Fruit fly (Drosophila melanogaster): ENCODE results near the gene aay.

Gene aay

dm6 chr3L:9425838-9426237 lies 2.8 kb downstream of the aay start (continued):
- TF ChIP-seq Gug (GFP tag; IDR thresholded peaks at IDR 0.05) = no peak
- no peak for TF ChIP-seq Ets96B (tag; optimal IDR thresholded peaks at IDR 0.05)
- TF ChIP-seq CG6854 (GFP tag; optimal IDR thresholded peaks at IDR 0.05) = no peak
- no peak for TF ChIP-seq CG10631 (GFP tag; optimal IDR thresholded peaks at IDR 0.05)
- TF ChIP-seq svp (GFP tag) = peak; percentile 50

- peak; percentile 93 for TF ChIP-seq dsx (GFP tag; optimal IDR thresholded peaks at IDR 0.05; ENCODE audit: poor library complexity, severe bottlenecking)
- peak; percentile 99 for TF ChIP-seq CG3919 (GFP tag; optimal IDR thresholded peaks at IDR 0.05)
- TF ChIP-seq CG1621 (tag; optimal IDR thresholded peaks at IDR 0.05) = peak; percentile 97
- TF ChIP-seq CG32006 (GFP tag; optimal IDR thresholded peaks at IDR 0.05) = peak; percentile 99
- TF ChIP-seq Eip78C (GFP tag) = peak; percentile 99
- peak; percentile 100 for TF ChIP-seq CG31627 (GFP tag; optimal IDR thresholded peaks at IDR 0.05)
- peak; percentile 98 for TF ChIP-seq CG34406 (GFP tag; optimal IDR thresholded peaks at IDR 0.05)
- TF ChIP-seq Hr39 (GFP tag; optimal IDR thresholded peaks at IDR 0.05) = peak; percentile 100
- peak; percentile 94 for TF ChIP-seq CG8119 (GFP tag; IDR thresholded peaks at IDR 0.05)
- TF ChIP-seq CG15336 (GFP tag; IDR thresholded peaks at IDR 0.05) = peak; percentile 95
- TF ChIP-seq Smox (GFP tag; optimal IDR thresholded peaks at IDR 0.05) = peak; percentile 99
- TF ChIP-seq achi (GFP tag; optimal IDR thresholded peaks at IDR 0.05) = peak; percentile 97
- TF ChIP-seq Lpt (GFP tag; optimal IDR thresholded peaks at IDR 0.05) = peak; percentile 97
- TF ChIP-seq Hr38 (GFP tag; optimal IDR thresholded peaks at IDR 0.05) = peak; percentile 96
- peak; percentile 94 for TF ChIP-seq CG16779 (tag; optimal IDR thresholded peaks at IDR 0.05)
- TF ChIP-seq fkh (GFP tag; optimal IDR thresholded peaks at IDR 0.05) = peak; percentile 87
- TF ChIP-seq CG10669 (GFP tag; optimal IDR thresholded peaks at IDR 0.05) = peak; percentile 96
- peak; percentile 98 for TF ChIP-seq fd59A (GFP tag; optimal IDR thresholded peaks at IDR 0.05)
- peak; percentile 99 for TF ChIP-seq CG3032 (tag; optimal IDR thresholded peaks at IDR 0.05)
- TF ChIP-seq Sox15 (GFP tag; optimal IDR thresholded peaks at IDR 0.05) = peak; percentile 100
- peak; percentile 93 for TF ChIP-seq CG6808 (GFP tag; optimal IDR thresholded peaks at IDR 0.05)
- TF ChIP-seq pdm3 (GFP tag; optimal IDR thresholded peaks at IDR 0.05) = peak; percentile 99
- peak; percentile 98 for TF ChIP-seq CG8632 (GFP tag; optimal IDR thresholded peaks at IDR 0.05)
- TF ChIP-seq CG4318 (GFP tag; optimal IDR thresholded peaks at IDR 0.05) = peak; percentile 99
- TF ChIP-seq net (GFP tag; optimal IDR thresholded peaks at IDR 0.05) = peak; percentile 98
- peak; percentile 98 for TF ChIP-seq CG6792 (GFP tag; optimal IDR thresholded peaks at IDR 0.05)
- TF ChIP-seq Hr4 (GFP tag; optimal IDR thresholded peaks at IDR 0.05) = peak; percentile 99
- peak; percentile 83 to 96 for TF ChIP-seq ss (GFP tag; optimal IDR thresholded peaks at IDR 0.05)
- peak; percentile 99 for TF ChIP-seq CG11294 (GFP tag; IDR thresholded peaks at IDR 0.05)
- TF ChIP-seq Eip93F (GFP tag; optimal IDR thresholded peaks at IDR 0.05) = peak; percentile 95
- peak; percentile 99 for TF ChIP-seq esn (GFP tag; optimal IDR thresholded peaks at IDR 0.05)
- peak; percentile 95 for TF ChIP-seq fd85E (GFP tag; optimal IDR thresholded peaks at IDR 0.05)
- peak; percentile 99 for TF ChIP-seq Ets21C (GFP tag; optimal IDR thresholded peaks at IDR 0.05)
- peak; percentile 99 for TF ChIP-seq eg (GFP tag; IDR thresholded peaks at IDR 0.05)
- TF ChIP-seq Ets96B (tag; optimal IDR thresholded peaks at IDR 0.05) = peak; percentile 97
- TF ChIP-seq cyc (GFP tag; optimal IDR thresholded peaks at IDR 0.05) = peak; percentile 99
- peak; percentile 98 for TF ChIP-seq Met (GFP tag; optimal IDR thresholded peaks at IDR 0.05)
- TF ChIP-seq acj6 (GFP tag; optimal IDR thresholded peaks at IDR 0.05) = peak; percentile 99
- peak; percentile 96 to 99 for TF ChIP-seq salr (GFP tag; optimal IDR thresholded peaks at IDR 0.05)
- peak; percentile 99 for TF ChIP-seq topi (GFP tag; optimal IDR thresholded peaks at IDR 0.05)
- peak; percentile 99 for TF ChIP-seq CG6163 (GFP tag; IDR thresholded peaks at IDR 0.05)
- peak; percentile 94 for TF ChIP-seq CG6854 (GFP tag; optimal IDR thresholded peaks at IDR 0.05)
- peak; percentile 98 for TF ChIP-seq Eip75B (GFP tag; optimal IDR thresholded peaks at IDR 0.05)
- peak; percentile 95 for TF ChIP-seq spab (GFP tag; optimal IDR thresholded peaks at IDR 0.05)
- TF ChIP-seq Gug (GFP tag; IDR thresholded peaks at IDR 0.05) = peak; percentile 99
- peak; percentile 98 for TF ChIP-seq CG7368 (GFP tag; optimal IDR thresholded peaks at IDR 0.05)
- peak; percentile 99 for TF ChIP-seq CG10631 (GFP tag; optimal IDR thresholded peaks at IDR 0.05)
- peak; percentile 97 for TF ChIP-seq vri (GFP tag; optimal IDR thresholded peaks at IDR 0.05)
These were observed 3.7 kb downstream of the aay start, which contains the start of the genes Atat and Shc for dm6 chr3L:9426656-9427294. TSS of gene Atat (minus strand) at chr3L:9426758. TSS of gene Shc (plus strand) at chr3L:9427010.

All from whole organism, prepupa.